Worm (Caenorhabditis elegans) whole organism, L2 larva: ENCODE data around the gene srsx-10.

Experiments used
- elt-1 ChIP-seq: fragments of 150-350 bp; optimal IDR thresholded peaks from 2 replicates; lab custom pipeline; 2014; ENCODE audit warnings: missing biosample characterization, missing genetic modification characterization
- nhr-11 ChIP-seq: fragments of 150-350 bp; optimal IDR thresholded peaks from 2 replicates; lab custom pipeline; 2014; ENCODE audit warnings: missing biosample characterization, missing genetic modification characterization
- nhr-237 ChIP-seq: fragments of 150-350 bp; optimal IDR thresholded peaks from 2 replicates; lab custom pipeline; 2014; ENCODE audit warnings: missing biosample characterization, missing genetic modification characterization
- nhr-77 ChIP-seq: fragments of 150-350 bp; optimal IDR thresholded peaks from 2 replicates; lab custom pipeline; 2014; ENCODE audit warnings: missing biosample characterization, missing genetic modification characterization
- skn-1 ChIP-seq: sonication (generic microtip); optimal IDR thresholded peaks from 2 replicates; lab custom pipeline; 2017; ENCODE audit warnings: missing biosample characterization, missing genetic modification characterization
- snpc-4 ChIP-seq: fragments of 150-350 bp; optimal IDR thresholded peaks from 2 replicates; lab custom pipeline; 2014; ENCODE audit warnings: missing biosample characterization, missing genetic modification characterization

DNA sequence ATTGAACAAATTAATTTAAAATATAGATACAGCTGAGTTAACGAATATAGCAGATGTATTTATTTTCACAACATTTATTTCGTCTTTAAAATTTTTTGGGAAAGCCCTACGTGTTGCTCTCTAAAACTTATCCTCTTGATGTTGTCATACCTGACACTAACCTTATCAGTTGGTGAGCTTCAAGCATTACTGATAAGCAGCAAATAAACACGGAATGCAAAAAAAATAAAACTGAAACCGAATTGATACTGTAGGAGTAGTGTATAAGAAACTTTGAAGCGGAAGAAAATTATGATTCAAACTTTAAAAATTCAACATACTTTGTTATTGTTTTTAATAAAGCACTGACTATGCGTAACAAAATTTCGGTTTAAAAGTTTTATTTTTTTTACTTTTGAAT lies 39.5 kb downstream of the srsx-10 start:
- TF ChIP-seq snpc-4 (tag; lab: Kevin White, UChicago): no peak
- TF ChIP-seq nhr-11: no peak
- TF ChIP-seq nhr-77: no peak
- no peak for TF ChIP-seq elt-1 (tag; lab: Kevin White, UChicago)
- TF ChIP-seq skn-1 (tag; lab: Kevin White, UChicago): no peak
- TF ChIP-seq nhr-237 (tag; lab: Kevin White, UChicago): no peak
